Worm (Caenorhabditis elegans): Measurements from ENCODE around the gene clec-260.

clec-260 gene

DNA sequence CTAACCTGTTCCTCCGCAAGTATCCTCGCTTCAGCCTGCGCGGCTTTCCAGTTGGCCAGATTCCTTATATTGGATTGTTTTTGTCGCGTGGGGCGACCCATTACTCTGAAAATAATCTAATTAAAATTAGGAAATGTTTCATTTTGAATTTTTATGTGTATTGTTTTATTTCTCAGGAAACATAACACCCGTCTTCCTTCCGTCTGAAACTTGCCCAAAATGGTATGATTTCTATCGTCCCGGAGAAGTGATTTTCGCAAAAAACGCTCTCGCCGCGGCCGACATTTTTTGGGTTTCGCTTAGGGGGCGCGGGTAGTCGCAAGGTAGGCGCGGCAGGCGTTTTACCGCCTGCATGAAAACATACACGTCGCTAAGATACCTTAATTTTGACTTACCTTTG lies at the start of gene clec-260:
Gene clec-260, minus strand, starts transcription at position 101 of the 400 bp plus-strand sequence.
- TF ChIP-seq pros-1 (tag; optimal IDR thresholded peaks at IDR 0.05), result no peak
- no peak for TF ChIP-seq npax-4 (tag; optimal IDR thresholded peaks at IDR 0.05)
- no peak for TF ChIP-seq unc-3 (GFP tag; conservative IDR thresholded peaks at IDR 0.05)
- no peak for TF ChIP-seq unc-3 (tag; optimal IDR thresholded peaks at IDR 0.05)
- TF ChIP-seq rnt-1 (tag; optimal IDR thresholded peaks at IDR 0.05), result no peak
- no peak for TF ChIP-seq elt-4 (tag; optimal IDR thresholded peaks at IDR 0.05)
- no peak for TF ChIP-seq unc-86 (tag; optimal IDR thresholded peaks at IDR 0.05)
- TF ChIP-seq fkh-10 (GFP tag; optimal IDR thresholded peaks at IDR 0.05), result no peak
- no peak for TF ChIP-seq hlh-8 (tag; optimal IDR thresholded peaks at IDR 0.05)
- TF ChIP-seq fax-1 (tag; optimal IDR thresholded peaks at IDR 0.05), result no peak
- no peak for TF ChIP-seq zip-5 (tag; optimal IDR thresholded peaks at IDR 0.05)
- TF ChIP-seq ceh-9 (tag; optimal IDR thresholded peaks at IDR 0.05), result no peak
- TF ChIP-seq hlh-13 (GFP tag; optimal IDR thresholded peaks at IDR 0.05), result no peak
- no peak for TF ChIP-seq pha-2 (tag; optimal IDR thresholded peaks at IDR 0.05)
- TF ChIP-seq pha-4 (tag; optimal IDR thresholded peaks at IDR 0.05), result no peak

DNA sequence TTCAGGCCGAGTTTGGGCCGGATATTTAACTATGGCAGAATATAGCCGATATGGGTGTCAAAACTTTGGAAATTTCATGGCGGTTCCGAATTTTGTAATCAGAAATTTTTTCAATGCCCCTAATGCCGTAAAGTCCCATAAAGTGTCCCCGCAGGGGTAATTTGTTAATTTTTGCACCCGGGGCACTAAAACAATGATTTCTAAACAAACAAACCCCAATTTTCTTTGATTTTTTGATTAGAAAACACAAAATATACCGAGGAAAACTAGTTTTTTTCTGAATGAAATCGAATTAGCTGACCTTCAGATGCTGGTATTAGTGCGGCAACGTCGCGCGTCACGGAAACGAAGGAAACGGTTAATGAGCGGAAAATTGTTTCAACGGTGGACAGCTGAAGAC lies 48.8 kb upstream of the clec-260 start:
- TF ChIP-seq che-1 (tag; optimal IDR thresholded peaks at IDR 0.05) (no peak), ttx-3 (tag; optimal IDR thresholded peaks at IDR 0.05) (no peak), ceh-18 (tag; optimal IDR thresholded peaks at IDR 0.05) (no peak), C08G9.2 (tag; optimal IDR thresholded peaks at IDR 0.05) (no peak), pax-1 (tag; optimal IDR thresholded peaks at IDR 0.05) (no peak), ref-2 (tag; optimal IDR thresholded peaks at IDR 0.05) (no peak), zip-5 (tag; optimal IDR thresholded peaks at IDR 0.05) (no peak), ceh-9 (tag; optimal IDR thresholded peaks at IDR 0.05) (no peak), eyg-1 (tag; optimal IDR thresholded peaks at IDR 0.05) (no peak), sdc-2 (tag; optimal IDR thresholded peaks at IDR 0.05) (no peak), hlh-15 (tag; optimal IDR thresholded peaks at IDR 0.05) (no peak), hlh-13 (GFP tag; optimal IDR thresholded peaks at IDR 0.05) (no peak)

DNA sequence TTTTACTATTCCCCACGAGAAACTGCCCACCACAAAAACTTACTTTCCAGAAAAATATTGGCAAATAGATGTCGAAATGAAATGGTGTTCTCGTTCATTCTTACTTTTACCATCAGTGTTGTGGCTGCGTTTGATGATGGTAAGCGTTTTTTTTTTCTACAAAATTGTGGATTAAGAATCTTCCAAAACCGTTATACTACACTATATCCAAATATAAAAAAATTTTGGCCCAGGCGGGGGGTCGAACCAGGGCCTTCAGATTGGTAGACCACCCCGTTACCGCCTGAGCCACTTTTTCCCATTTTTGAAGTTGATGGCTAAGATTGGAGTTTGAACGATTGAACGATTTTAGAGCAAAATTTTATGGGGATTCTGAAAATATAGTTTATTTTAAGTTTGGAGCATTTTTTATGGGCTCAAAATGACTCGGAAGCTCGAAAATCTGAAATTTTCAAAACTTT lies 36.9 kb upstream of the clec-260 start, which contains the start of gene lgc-55:
Gene lgc-55, plus strand, starts transcription at position 51 of the 461 bp plus-strand sequence.
- TF ChIP-seq zip-5 (tag; optimal IDR thresholded peaks at IDR 0.05), result no peak
- TF ChIP-seq ceh-14 (tag; optimal IDR thresholded peaks at IDR 0.05), result no peak
- no peak for TF ChIP-seq K09A11.1 (tag; optimal IDR thresholded peaks at IDR 0.05; ENCODE audit: insufficient read depth)
- no peak for TF ChIP-seq hlh-6 (tag; optimal IDR thresholded peaks at IDR 0.05)
- TF ChIP-seq ama-1 (optimal IDR thresholded peaks at IDR 0.05), result no peak
- TF ChIP-seq Y22D7AL.16 (tag; optimal IDR thresholded peaks at IDR 0.05), result no peak

- TF ChIP-seq unc-55 (GFP tag; optimal IDR thresholded peaks at IDR 0.05) (peak; percentile 54), fkh-10 (GFP tag; optimal IDR thresholded peaks at IDR 0.05) (no peak), ceh-30 (tag; optimal IDR thresholded peaks at IDR 0.05) (no peak)
These were observed 35.2 kb upstream of the clec-260 start for ce11 chrV:20021347-20021746.

ce11 chrV:20011654-20012053 lies 25.5 kb upstream of the clec-260 start, which contains the start of gene Y60A3A.21:
Gene Y60A3A.21 (plus strand): TSS chrV:20011954.
- TF ChIP-seq ets-4 (tag; optimal IDR thresholded peaks at IDR 0.05), result no peak
- no peak for TF ChIP-seq unc-3 (GFP tag; conservative IDR thresholded peaks at IDR 0.05)
- TF ChIP-seq unc-3 (tag; optimal IDR thresholded peaks at IDR 0.05), result no peak
- TF ChIP-seq hlh-15 (tag; optimal IDR thresholded peaks at IDR 0.05), result no peak
- no peak for TF ChIP-seq ztf-16 (tag; optimal IDR thresholded peaks at IDR 0.05)
- no peak for TF ChIP-seq ceh-31 (tag; optimal IDR thresholded peaks at IDR 0.05)
- no peak for TF ChIP-seq C38D4.7 (GFP tag; optimal IDR thresholded peaks at IDR 0.05)
- TF ChIP-seq nhr-11 (tag; optimal IDR thresholded peaks at IDR 0.05), result no peak
- no peak for TF ChIP-seq eyg-1 (tag; optimal IDR thresholded peaks at IDR 0.05)
